Fruit fly (Drosophila melanogaster): Measurements from ENCODE around the gene CG44098.
A peak's percentile ranks its signal among the peaks of the same experiment; 100 is the strongest.

CG44098 gene

dm6 chr3R:4775371-4775770 is 2.4 kb upstream of the CG44098 start (continued):
- no peak for TF ChIP-seq MTF-1 (GFP tag; optimal IDR thresholded peaks at IDR 0.05; ENCODE audit: borderline replicate concordance)
- TF ChIP-seq sens (GFP tag) = peak; percentile 93
- TF ChIP-seq CG2120 (GFP tag; optimal IDR thresholded peaks at IDR 0.05) = peak; percentile 61
- no peak for TF ChIP-seq nerfin-1 (tag; optimal IDR thresholded peaks at IDR 0.05)
- TF ChIP-seq amos (GFP tag; IDR thresholded peaks at IDR 0.05; ENCODE audit: partially characterized antibody) = 0 out of 2 replicates have a peak, but pooled peaks have one; percentile 25
- no peak for TF ChIP-seq gcm2 (GFP tag; optimal IDR thresholded peaks at IDR 0.05)
- no peak for TF ChIP-seq CG18476 (GFP tag; optimal IDR thresholded peaks at IDR 0.05)
- no peak for TF ChIP-seq org-1 (GFP tag; optimal IDR thresholded peaks at IDR 0.05)
- TF ChIP-seq z (GFP tag; IDR thresholded peaks at IDR 0.05) = no peak
- TF ChIP-seq CG8359 (GFP tag; optimal IDR thresholded peaks at IDR 0.05; ENCODE audit: borderline replicate concordance) = no peak
- peak; percentile 75 for TF ChIP-seq MESR4 (GFP tag; optimal IDR thresholded peaks at IDR 0.05)
- TF ChIP-seq CG4820 (GFP tag; optimal IDR thresholded peaks at IDR 0.05) = no peak
- TF ChIP-seq btn (GFP tag; optimal IDR thresholded peaks at IDR 0.05) = no peak
- no peak for TF ChIP-seq cwo (GFP tag; optimal IDR thresholded peaks at IDR 0.05)
- no peak for TF ChIP-seq CG3838 (GFP tag; optimal IDR thresholded peaks at IDR 0.05)
- no peak for TF ChIP-seq CG32772 (GFP tag; IDR thresholded peaks at IDR 0.05)
- peak; percentile 54 for TF ChIP-seq CG9817 (tag; optimal IDR thresholded peaks at IDR 0.05)
- no peak for TF ChIP-seq trh (GFP tag; optimal IDR thresholded peaks at IDR 0.05)
- TF ChIP-seq CG4854 (GFP tag; optimal IDR thresholded peaks at IDR 0.05) = peak; percentile 0
- TF ChIP-seq Fer2 (tag; optimal IDR thresholded peaks at IDR 0.05) = peak; percentile 32
- TF ChIP-seq tna (GFP tag; IDR thresholded peaks at IDR 0.05; ENCODE audit: partially characterized antibody) = no peak
- no peak for TF ChIP-seq TFAM (GFP tag; optimal IDR thresholded peaks at IDR 0.05)
- TF ChIP-seq ATbp (GFP tag; optimal IDR thresholded peaks at IDR 0.05) = no peak
- no peak for TF ChIP-seq sima (GFP tag; optimal IDR thresholded peaks at IDR 0.05)
- TF ChIP-seq CG6854 (GFP tag; optimal IDR thresholded peaks at IDR 0.05) = no peak
- peak; percentile 68 for TF ChIP-seq Ets97D (GFP tag; optimal IDR thresholded peaks at IDR 0.05)
- TF ChIP-seq ems (GFP tag; optimal IDR thresholded peaks at IDR 0.05) = no peak
- no peak for TF ChIP-seq CG10565 (GFP tag; optimal IDR thresholded peaks at IDR 0.05)
- TF ChIP-seq pan (optimal IDR thresholded peaks at IDR 0.05) = no peak
- TF ChIP-seq pan (GFP tag; optimal IDR thresholded peaks at IDR 0.05 in 1 of 2, IDR thresholded peaks at IDR 0.05 in 1 of 2) = peak in 1 of 2 experiments; percentile 33
- no peak for TF ChIP-seq CG6254 (GFP tag; optimal IDR thresholded peaks at IDR 0.05)
- peak; percentile 58 for TF ChIP-seq trem (tag; optimal IDR thresholded peaks at IDR 0.05)
- no peak; the same call in 2 of the 3 replicates for TF ChIP-seq knrl (GFP tag; IDR thresholded peaks at IDR 0.05; ENCODE audit: partially characterized antibody)
- peak; percentile 35 for TF ChIP-seq CG8290 (GFP tag; optimal IDR thresholded peaks at IDR 0.05)
- TF ChIP-seq CG8290 (tag; optimal IDR thresholded peaks at IDR 0.05) = no peak
- TF ChIP-seq CG11696 (GFP tag; IDR thresholded peaks at IDR 0.05) = no peak
- no peak for TF ChIP-seq CG8089 (GFP tag; optimal IDR thresholded peaks at IDR 0.05)
- no peak for TF ChIP-seq cas (GFP tag; IDR thresholded peaks at IDR 0.05)
- no peak for TF ChIP-seq tx (GFP tag; optimal IDR thresholded peaks at IDR 0.05)
- TF ChIP-seq CG6272 (GFP tag; IDR thresholded peaks at IDR 0.05) = no peak
- peak; percentile 79 for TF ChIP-seq stwl (tag; optimal IDR thresholded peaks at IDR 0.05)
- no peak for TF ChIP-seq crp (GFP tag; optimal IDR thresholded peaks at IDR 0.05)
- TF ChIP-seq rib (GFP tag; IDR thresholded peaks at IDR 0.05) = no peak
- TF ChIP-seq Xrp1 (GFP tag; IDR thresholded peaks at IDR 0.05) = peak; percentile 49; the same call in 1 of the 2 replicates
- no peak for TF ChIP-seq Lim3 (GFP tag; IDR thresholded peaks at IDR 0.05)
- TF ChIP-seq ci (GFP tag; IDR thresholded peaks at IDR 0.05) = no peak
- TF ChIP-seq Hr39 (optimal IDR thresholded peaks at IDR 0.05) = no peak
- no peak for TF ChIP-seq danr (GFP tag; IDR thresholded peaks at IDR 0.05)
- TF ChIP-seq Bdp1 (GFP tag; optimal IDR thresholded peaks at IDR 0.05) = no peak
- TF ChIP-seq exex (tag; optimal IDR thresholded peaks at IDR 0.05) = no peak
- TF ChIP-seq GATAe (GFP tag; conservative IDR thresholded peaks at IDR 0.05) = no peak
- TF ChIP-seq Blimp-1 (GFP tag; optimal IDR thresholded peaks at IDR 0.05) = no peak
